Fruit fly (Drosophila melanogaster) whole organism, embryonic: ENCODE results near the gene CG12253.
A peak's percentile ranks its signal among the peaks of the same experiment; 100 is the strongest.

ENCODE experiments used
- CG2120 ChIP-seq: fragments of 200-800 bp; sonication (Bioruptor generic); optimal IDR thresholded peaks from 3 replicates; lab custom pipeline; 2016; ENCODE audit warnings: missing biosample characterization, missing genetic modification characterization
- CG6683 ChIP-seq: fragments of 200-800 bp; sonication (Bioruptor generic); optimal IDR thresholded peaks from 2 replicates; lab custom pipeline; 2017; ENCODE audit warnings: missing biosample characterization, mild to moderate bottlenecking, missing genetic modification characterization, missing genetic modification reagents
- CG7271 ChIP-seq: fragments of 200-800 bp; sonication (Bioruptor generic); optimal IDR thresholded peaks from 2 replicates; lab custom pipeline; 2018; ENCODE audit warnings: missing biosample characterization, mild to moderate bottlenecking, missing genetic modification characterization, moderate library complexity
- CG7839 ChIP-seq: fragments of 200-800 bp; sonication (Bioruptor generic); optimal IDR thresholded peaks from 3 replicates; lab custom pipeline; 2018; ENCODE audit warnings: missing biosample characterization, mild to moderate bottlenecking, missing genetic modification characterization, moderate library complexity
- CG8089 ChIP-seq: fragments of 200-800 bp; sonication (Bioruptor generic); optimal IDR thresholded peaks from 3 replicates; lab custom pipeline; 2016; ENCODE audit warnings: missing biosample characterization, missing genetic modification characterization
- HLHmδ ChIP-seq: fragments of 200-800 bp; sonication (Bioruptor generic); optimal IDR thresholded peaks from 2 replicates; lab custom pipeline; 2018; ENCODE audit warnings: missing biosample characterization, mild to moderate bottlenecking, missing genetic modification characterization, moderate library complexity
- Usf ChIP-seq: fragments of 200-800 bp; sonication (Bioruptor generic); optimal IDR thresholded peaks from 2 replicates; lab custom pipeline; 2017; ENCODE audit warnings: missing genotype, missing biosample characterization, missing genetic modification characterization
- YL-1 ChIP-seq: fragments of 200-800 bp; sonication (Bioruptor generic); optimal IDR thresholded peaks from 3 replicates; lab custom pipeline; 2017; ENCODE audit warnings: missing biosample characterization, mild to moderate bottlenecking, missing genetic modification characterization
- bigmax ChIP-seq: fragments of 200-800 bp; sonication (Bioruptor generic); optimal IDR thresholded peaks from 2 replicates; lab custom pipeline; 2018; ENCODE audit warnings: missing biosample characterization, mild to moderate bottlenecking, missing genetic modification characterization
- gt ChIP-seq: fragments of 200-800 bp; sonication (Bioruptor generic); IDR thresholded peaks from 2 replicates; pipeline ENCODE4 v1.3.6; 2022; ENCODE audit warnings: missing biosample characterization, missing genetic modification characterization
- nau ChIP-seq: fragments of 200-800 bp; sonication (Bioruptor generic); optimal IDR thresholded peaks from 3 replicates; lab custom pipeline; 2017; ENCODE audit warnings: missing biosample characterization, mild to moderate bottlenecking, missing genetic modification characterization, missing genetic modification reagents
- shn ChIP-seq: fragments of 200-800 bp; sonication (Bioruptor generic); optimal IDR thresholded peaks from 3 replicates; lab custom pipeline; 2016; ENCODE audit warnings: missing biosample characterization, missing genetic modification characterization

DNA sequence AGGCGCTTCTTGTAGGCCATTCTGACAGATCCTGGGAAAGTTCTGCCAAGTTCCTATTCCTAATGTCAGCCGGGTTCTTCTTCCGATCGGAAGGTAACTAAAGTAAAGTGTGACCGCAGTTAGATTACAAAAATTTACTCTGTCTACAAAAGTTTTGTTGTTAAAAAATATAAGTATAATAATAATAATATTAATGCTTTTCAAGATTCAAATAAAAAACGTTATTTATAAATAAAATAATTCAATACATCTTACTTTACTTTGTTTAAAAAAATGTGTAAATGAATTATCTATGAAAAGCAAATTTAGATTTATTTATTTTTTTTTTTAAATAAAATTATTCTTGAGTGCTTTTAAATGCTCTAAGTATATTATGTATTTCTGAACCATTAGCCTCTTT is 12.4 kb upstream of the CG12253 start, which contains the start of gene abo:
- no peak for TF ChIP-seq shn (GFP tag; lab: Kevin White, UChicago)
- no peak for TF ChIP-seq CG7271 (tag; lab: Kevin White, UChicago)
- TF ChIP-seq gt = no peak
- no peak for TF ChIP-seq Usf (GFP tag; lab: Kevin White, UChicago)
- TF ChIP-seq YL-1 (GFP tag; lab: Kevin White, UChicago) = peak; percentile 34
- no peak for TF ChIP-seq bigmax (GFP tag; lab: Kevin White, UChicago)
- TF ChIP-seq CG2120 (GFP tag; lab: Kevin White, UChicago) = no peak
- TF ChIP-seq CG8089 (GFP tag; lab: Kevin White, UChicago) = no peak
- TF ChIP-seq nau (GFP tag; lab: Kevin White, UChicago) = no peak
- no peak for TF ChIP-seq CG6683
- no peak for TF ChIP-seq CG7839 (tag; lab: Kevin White, UChicago)
- TF ChIP-seq HLHmδ (GFP tag; lab: Kevin White, UChicago) = no peak
